Fruit fly (Drosophila melanogaster): ENCODE data around the gene CG17672.
A peak's percentile ranks its signal among the peaks of the same experiment; 100 is the strongest.

CG17672 gene

dm6 chr3L:13015823-13016465 lies 12.8 kb upstream of the CG17672 start, which contains the start of gene CG11267 (continued):
- TF ChIP-seq tap (tag; optimal IDR thresholded peaks at IDR 0.05): peak; percentile 88
- peak; percentile 95 for TF ChIP-seq CG14014 (GFP tag; IDR thresholded peaks at IDR 0.05)
- TF ChIP-seq gsb-n (tag; optimal IDR thresholded peaks at IDR 0.05): peak; percentile 58
- TF ChIP-seq E2f1 (GFP tag; IDR thresholded peaks at IDR 0.05): peak; percentile 89
- no peak for TF ChIP-seq TFAM (GFP tag; optimal IDR thresholded peaks at IDR 0.05)
- TF ChIP-seq phol (tag; optimal IDR thresholded peaks at IDR 0.05): peak; percentile 90
- peak; percentile 15 for TF ChIP-seq Lhr (GFP tag; optimal IDR thresholded peaks at IDR 0.05)
- peak; percentile 17 for TF ChIP-seq sima (GFP tag; optimal IDR thresholded peaks at IDR 0.05)
- no peak for TF ChIP-seq Kr (GFP tag; optimal IDR thresholded peaks at IDR 0.05)
- peak; percentile 65 for TF ChIP-seq Vsx1 (GFP tag; optimal IDR thresholded peaks at IDR 0.05)
- TF ChIP-seq CG4820 (GFP tag; optimal IDR thresholded peaks at IDR 0.05): peak; percentile 85
- peak; percentile 60 for TF ChIP-seq CG1529 (GFP tag; optimal IDR thresholded peaks at IDR 0.05)
- no peak for TF ChIP-seq grn (GFP tag; optimal IDR thresholded peaks at IDR 0.05)
- no peak for TF ChIP-seq Gsc (GFP tag; IDR thresholded peaks at IDR 0.05)
- TF ChIP-seq CG1602 (GFP tag; optimal IDR thresholded peaks at IDR 0.05): peak; percentile 73
- TF ChIP-seq CG14860 (GFP tag; IDR thresholded peaks at IDR 0.05; ENCODE audit: partially characterized antibody): no peak
- TF ChIP-seq eyg (GFP tag; optimal IDR thresholded peaks at IDR 0.05): peak; percentile 75
- peak; percentile 82 for TF ChIP-seq Mrtf (GFP tag; IDR thresholded peaks at IDR 0.05)
- peak; percentile 66 for TF ChIP-seq sr (GFP tag; IDR thresholded peaks at IDR 0.05)
- peak; percentile 32 for TF ChIP-seq da (GFP tag; optimal IDR thresholded peaks at IDR 0.05)
- peak; percentile 91 for TF ChIP-seq sug (tag; optimal IDR thresholded peaks at IDR 0.05)
- TF ChIP-seq Atf-2 (GFP tag; optimal IDR thresholded peaks at IDR 0.05): peak; percentile 72
- peak; percentile 82 for TF ChIP-seq CG16779 (GFP tag; IDR thresholded peaks at IDR 0.05)
- peak; percentile 82 for TF ChIP-seq CG14710 (tag; optimal IDR thresholded peaks at IDR 0.05)
- peak; percentile 94 for TF ChIP-seq NFAT (GFP tag; IDR thresholded peaks at IDR 0.05)
- TF ChIP-seq Drgx (GFP tag; IDR thresholded peaks at IDR 0.05): peak; percentile 90
- TF ChIP-seq tio (GFP tag; optimal IDR thresholded peaks at IDR 0.05): peak; percentile 65
- TF ChIP-seq HmgZ (tag; optimal IDR thresholded peaks at IDR 0.05): peak; percentile 70
- peak; percentile 81 for TF ChIP-seq klu (GFP tag; IDR thresholded peaks at IDR 0.05)
- TF ChIP-seq CG7987 (GFP tag; optimal IDR thresholded peaks at IDR 0.05): peak; percentile 71
- peak; percentile 58 for TF ChIP-seq CG7928 (GFP tag; optimal IDR thresholded peaks at IDR 0.05)
- TF ChIP-seq CG11247 (GFP tag; IDR thresholded peaks at IDR 0.05): peak; percentile 89
- peak; percentile 51 for TF ChIP-seq shn (GFP tag; optimal IDR thresholded peaks at IDR 0.05)
- TF ChIP-seq pb (GFP tag; optimal IDR thresholded peaks at IDR 0.05): peak; percentile 58
- TF ChIP-seq so (GFP tag; IDR thresholded peaks at IDR 0.05): peak; percentile 93
- TF ChIP-seq CG8765 (GFP tag; IDR thresholded peaks at IDR 0.05): peak; percentile 79
- TF ChIP-seq jumu (GFP tag; optimal IDR thresholded peaks at IDR 0.05): peak; percentile 79
- peak; percentile 93 for TF ChIP-seq lab (GFP tag; optimal IDR thresholded peaks at IDR 0.05)
- peak; percentile 56 for TF ChIP-seq croc (GFP tag; conservative IDR thresholded peaks at IDR 0.05)
- TF ChIP-seq gt (GFP tag; IDR thresholded peaks at IDR 0.05): peak; percentile 46; the same call in 1 of the 2 replicates
- TF ChIP-seq HLHmδ (GFP tag; optimal IDR thresholded peaks at IDR 0.05): no peak
- TF ChIP-seq ase (GFP tag; IDR thresholded peaks at IDR 0.05): peak; percentile 94
- no peak for TF ChIP-seq ato (GFP tag; IDR thresholded peaks at IDR 0.05; ENCODE audit: partially characterized antibody)
- TF ChIP-seq slou (GFP tag; optimal IDR thresholded peaks at IDR 0.05): peak; percentile 76
- TF ChIP-seq ci (GFP tag; IDR thresholded peaks at IDR 0.05): peak; percentile 89
- peak; percentile 54 for TF ChIP-seq oc (tag; optimal IDR thresholded peaks at IDR 0.05)
- no peak for TF ChIP-seq CG7271 (tag; optimal IDR thresholded peaks at IDR 0.05)
- peak; percentile 65 for TF ChIP-seq CG8089 (GFP tag; optimal IDR thresholded peaks at IDR 0.05)
- peak; percentile 1 for TF ChIP-seq psq (GFP tag; optimal IDR thresholded peaks at IDR 0.05)
- peak; percentile 88 for TF ChIP-seq wdn (GFP tag; IDR thresholded peaks at IDR 0.05)
- peak; percentile 92 for TF ChIP-seq Taf1 (GFP tag; IDR thresholded peaks at IDR 0.05)

Measured in whole organism, embryonic.